Worm (Caenorhabditis elegans): ENCODE measurements around the gene wbp-11.

DNA sequence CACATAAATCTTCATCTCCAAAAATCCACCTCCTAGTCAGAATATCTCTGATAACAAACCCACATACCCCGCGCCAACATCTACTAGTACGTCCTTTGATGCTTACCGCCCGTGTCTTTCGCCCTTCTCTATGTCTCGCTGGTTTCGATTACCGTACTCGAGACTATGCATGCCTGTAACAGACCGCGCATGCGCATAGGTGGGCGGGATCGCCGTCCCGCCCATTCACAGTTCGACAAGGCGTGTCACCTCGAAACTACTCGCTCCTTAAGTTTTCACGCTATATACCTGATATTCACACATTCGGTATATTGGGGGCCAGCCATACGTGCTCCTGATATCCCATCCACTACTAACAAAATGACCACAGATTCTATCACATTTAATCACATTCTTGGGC is 26.2 kb upstream of the wbp-11 start, which contains the start of gene pax-3:
- no peak for TF ChIP-seq tab-1 (GFP tag; IDR thresholded peaks at IDR 0.05)
- no peak for TF ChIP-seq ztf-29 (GFP tag; IDR thresholded peaks at IDR 0.05)
- no peak for TF ChIP-seq T22C8.4 (GFP tag; IDR thresholded peaks at IDR 0.05)
- no peak for TF ChIP-seq med-1 (GFP tag; optimal IDR thresholded peaks at IDR 0.05; ENCODE audit: insufficient read depth)
- TF ChIP-seq klf-2 (GFP tag; conservative IDR thresholded peaks at IDR 0.05) = no peak
- TF ChIP-seq ref-1 (GFP tag; conservative IDR thresholded peaks at IDR 0.05) = no peak

All from whole organism, midembryonic.